Worm (Caenorhabditis elegans) whole organism, L2 larva: ENCODE measurements around the gene Y14H12A.2.

Experiments used
- ZK546.5 ChIP-seq: sonication (generic microtip); optimal IDR thresholded peaks from 2 replicates; lab custom pipeline; 2017; ENCODE audit warnings: missing biosample characterization, missing genetic modification characterization
- ama-1 ChIP-seq: fragments of 150-350 bp; optimal IDR thresholded peaks from 2 replicates; lab custom pipeline; 2018; ENCODE audit warnings: inconsistent platforms
- egl-27 ChIP-seq: sonication (generic microtip); optimal IDR thresholded peaks from 3 replicates; lab custom pipeline; 2017; ENCODE audit warnings: missing biosample characterization, missing genetic modification reagents, missing genetic modification characterization
- elt-1 ChIP-seq: fragments of 150-350 bp; optimal IDR thresholded peaks from 2 replicates; lab custom pipeline; 2014; ENCODE audit warnings: missing biosample characterization, missing genetic modification characterization
- lin-13 ChIP-seq: fragments of 150-350 bp; optimal IDR thresholded peaks from 2 replicates; lab custom pipeline; 2014; ENCODE audit warnings: missing biosample characterization, missing genetic modification reagents, missing genetic modification characterization
- nhr-21 ChIP-seq: fragments of 150-350 bp; optimal IDR thresholded peaks from 2 replicates; lab custom pipeline; 2014; ENCODE audit warnings: missing biosample characterization, missing genetic modification characterization
- nhr-237 ChIP-seq: fragments of 150-350 bp; optimal IDR thresholded peaks from 2 replicates; lab custom pipeline; 2014; ENCODE audit warnings: missing biosample characterization, missing genetic modification characterization
- nhr-25 ChIP-seq: fragments of 150-350 bp; sonication (generic microtip); optimal IDR thresholded peaks from 3 replicates; lab custom pipeline; 2014; ENCODE audit warnings: missing biosample characterization, missing genetic modification characterization
- snpc-4 ChIP-seq: fragments of 150-350 bp; optimal IDR thresholded peaks from 2 replicates; lab custom pipeline; 2014; ENCODE audit warnings: missing biosample characterization, missing genetic modification characterization
- unc-62 ChIP-seq: fragments of 150-350 bp; optimal IDR thresholded peaks from 2 replicates; lab custom pipeline; 2014; ENCODE audit warnings: missing biosample characterization, missing genetic modification reagents, missing genetic modification characterization

ce11 chrII:3996005-3996404, 6.5 kb upstream of the Y14H12A.2 start, which contains the start of gene clc-22:
- no peak for TF ChIP-seq elt-1 (tag; lab: Kevin White, UChicago)
- TF ChIP-seq nhr-237: no peak
- no peak for TF ChIP-seq snpc-4 (tag; lab: Kevin White, UChicago)
- TF ChIP-seq lin-13 (GFP tag; lab: Kevin White, UChicago): no peak
- no peak for TF ChIP-seq egl-27
- TF ChIP-seq nhr-21 (tag; lab: Kevin White, UChicago): no peak
- no peak for TF ChIP-seq unc-62 (GFP tag; lab: Kevin White, UChicago)
- no peak for TF ChIP-seq nhr-25
- TF ChIP-seq ZK546.5: no peak
- TF ChIP-seq ama-1 (lab: Kevin White, UChicago): no peak
